Worm (Caenorhabditis elegans) whole organism, L1 larva: Measurements from ENCODE around the gene F36F12.2.
A peak's percentile ranks its signal among the peaks of the same experiment; 100 is the strongest.

Source experiments
- C34B4.2 ChIP-seq: sonication (generic microtip); optimal IDR thresholded peaks from 2 replicates; lab custom pipeline; 2017; ENCODE audit warnings: mild to moderate bottlenecking, missing genetic modification characterization, missing compliant biosample characterization
- alr-1 ChIP-seq: fragments of 200-800 bp; sonication (Bioruptor generic); optimal IDR thresholded peaks from 2 replicates; lab custom pipeline; 2018; ENCODE audit warnings: borderline replicate concordance, mild to moderate bottlenecking, missing genetic modification characterization, missing compliant biosample characterization
- aly-2 ChIP-seq: fragments of 150-350 bp; optimal IDR thresholded peaks from 2 replicates; lab custom pipeline; 2014; ENCODE audit warnings: missing biosample characterization, missing genetic modification characterization
- blmp-1 ChIP-seq: fragments of 150-350 bp; optimal IDR thresholded peaks from 2 replicates; lab custom pipeline; 2014; ENCODE audit warnings: missing biosample characterization, missing genetic modification characterization
- ceh-63 ChIP-seq: fragments of 200-800 bp; sonication (Bioruptor generic); optimal IDR thresholded peaks from 2 replicates; lab custom pipeline; 2018; ENCODE audit warnings: mild to moderate bottlenecking, missing genetic modification characterization, missing compliant biosample characterization
- ceh-8 ChIP-seq: fragments of 200-800 bp; sonication (Bioruptor generic); optimal IDR thresholded peaks from 2 replicates; lab custom pipeline; 2018; ENCODE audit warnings: mild to moderate bottlenecking, missing genetic modification characterization, moderate library complexity, missing compliant biosample characterization
- ceh-82 ChIP-seq, 3 experiments: fragments of 150-350 bp in 1 of 3; sonication (generic microtip) in 2 of 3; optimal IDR thresholded peaks; 2 replicates each; lab custom pipeline; 2014 to 2017; ENCODE audit warnings: missing biosample characterization in 3 of 3, missing genetic modification characterization in 3 of 3
- ceh-90 ChIP-seq: sonication (generic microtip); optimal IDR thresholded peaks from 2 replicates; lab custom pipeline; 2016; ENCODE audit warnings: missing genetic modification characterization, missing compliant biosample characterization
- ces-1 ChIP-seq: fragments of 150-350 bp; optimal IDR thresholded peaks from 2 replicates; lab custom pipeline; 2014; ENCODE audit warnings: missing biosample characterization, missing genetic modification reagents, missing genetic modification characterization
- dsc-1 ChIP-seq: sonication (generic microtip); optimal IDR thresholded peaks from 2 replicates; lab custom pipeline; 2016; ENCODE audit warnings: mild to moderate bottlenecking, missing genetic modification characterization, missing compliant biosample characterization
- efl-1 ChIP-seq, 4 experiments: fragments of 150-350 bp; optimal IDR thresholded peaks in 3 of 4; peaks in 1 of 4; 1 replicate in 1 of 4; 2 replicates in 3 of 4; lab custom pipeline; 2014; ENCODE audit warnings: missing biosample characterization in 2 of 4, missing genetic modification characterization in 2 of 4, missing genetic modification reagents in 2 of 4
- efl-3 ChIP-seq: fragments of 200-800 bp; sonication (Bioruptor generic); optimal IDR thresholded peaks from 2 replicates; lab custom pipeline; 2018; ENCODE audit warnings: mild to moderate bottlenecking, missing genetic modification characterization, missing compliant biosample characterization
- egl-27 ChIP-seq, 2 experiments: fragments of 150-350 bp in 1 of 2; sonication (generic microtip); optimal IDR thresholded peaks; 3 replicates each; lab custom pipeline; 2017 to 2018; ENCODE audit warnings: missing biosample characterization in 2 of 2, missing genetic modification characterization in 2 of 2, missing genetic modification reagents in 2 of 2
- ets-5 ChIP-seq: fragments of 200-800 bp; sonication (Bioruptor generic); IDR thresholded peaks from 2 replicates; pipeline ENCODE4 v1.3.6; 2022; ENCODE audit warnings: missing genetic modification characterization, missing compliant biosample characterization
- fkh-10 ChIP-seq: sonication (generic microtip); optimal IDR thresholded peaks from 2 replicates; lab custom pipeline; 2017; ENCODE audit warnings: missing biosample characterization, missing genetic modification reagents, missing genetic modification characterization
- fkh-4 ChIP-seq: sonication (generic microtip); optimal IDR thresholded peaks from 2 replicates; lab custom pipeline; 2016; ENCODE audit warnings: missing compliant biosample characterization, missing genetic modification characterization, borderline replicate concordance
- hpl-2 ChIP-seq: fragments of 150-350 bp; optimal IDR thresholded peaks from 2 replicates; lab custom pipeline; 2014; ENCODE audit warnings: missing biosample characterization, missing genetic modification reagents, missing genetic modification characterization
- irx-1 ChIP-seq: sonication (generic microtip); optimal IDR thresholded peaks from 2 replicates; lab custom pipeline; 2016; ENCODE audit warnings: missing genetic modification characterization, missing compliant biosample characterization
- jun-1 ChIP-seq: fragments of 150-350 bp; optimal IDR thresholded peaks from 2 replicates; lab custom pipeline; 2014; ENCODE audit warnings: missing biosample characterization, missing genetic modification reagents, missing genetic modification characterization
- lin-15B ChIP-seq: fragments of 150-350 bp; sonication (generic microtip); optimal IDR thresholded peaks from 3 replicates; lab custom pipeline; 2014; ENCODE audit warnings: missing biosample characterization, missing genetic modification characterization
- lin-35 ChIP-seq, 2 experiments: fragments of 150-350 bp; optimal IDR thresholded peaks; 2 replicates each; lab custom pipeline; 2014; ENCODE audit warnings: missing biosample characterization in 2 of 2, missing genetic modification characterization in 2 of 2, missing genetic modification reagents in 2 of 2
- mdl-1 ChIP-seq, 2 experiments: fragments of 150-350 bp; optimal IDR thresholded peaks; 2 replicates each; lab custom pipeline; 2014 to 2017; ENCODE audit warnings: missing biosample characterization in 2 of 2, missing genetic modification characterization in 2 of 2, inconsistent platforms in 1 of 2
- mef-2 ChIP-seq: fragments of 150-350 bp; optimal IDR thresholded peaks from 2 replicates; lab custom pipeline; 2014; ENCODE audit warnings: missing biosample characterization, missing genetic modification characterization
- mep-1 ChIP-seq: fragments of 150-350 bp; optimal IDR thresholded peaks from 2 replicates; lab custom pipeline; 2014; ENCODE audit warnings: missing biosample characterization, missing genetic modification characterization
- nhr-19 ChIP-seq: fragments of 200-800 bp; sonication (Bioruptor generic); conservative IDR thresholded peaks from 2 replicates; pipeline ENCODE4 v1.3.6; 2022; ENCODE audit warnings: missing genetic modification characterization, missing compliant biosample characterization
- nhr-20 ChIP-seq: sonication (generic microtip); optimal IDR thresholded peaks from 2 replicates; lab custom pipeline; 2016; ENCODE audit warnings: mild to moderate bottlenecking, missing genetic modification characterization, missing compliant biosample characterization
- nhr-237 ChIP-seq: fragments of 150-350 bp; optimal IDR thresholded peaks from 2 replicates; lab custom pipeline; 2014; ENCODE audit warnings: missing biosample characterization, missing genetic modification characterization
- nhr-28 ChIP-seq: fragments of 150-350 bp; optimal IDR thresholded peaks from 2 replicates; lab custom pipeline; 2014; ENCODE audit warnings: missing biosample characterization, missing genetic modification characterization
- nhr-85 ChIP-seq: sonication (generic microtip); peaks from one replicate; lab custom pipeline; 2016; ENCODE audit warnings: missing genetic modification characterization, inconsistent platforms, missing compliant biosample characterization
- nhr-90 ChIP-seq: sonication (generic microtip); optimal IDR thresholded peaks from 2 replicates; lab custom pipeline; 2016; ENCODE audit warnings: mild to moderate bottlenecking, missing genetic modification characterization, missing compliant biosample characterization; ENCODE audit not compliant: poor library complexity
- pag-3 ChIP-seq: sonication (generic microtip); optimal IDR thresholded peaks from 2 replicates; lab custom pipeline; 2017; ENCODE audit warnings: missing genetic modification characterization, mild to moderate bottlenecking, missing compliant biosample characterization, antibody characterized with exemption, borderline replicate concordance; ENCODE audit not compliant: insufficient read depth
- pqm-1 ChIP-seq: sonication (generic microtip); optimal IDR thresholded peaks from 3 replicates; lab custom pipeline; 2017; ENCODE audit warnings: missing biosample characterization, missing genetic modification characterization
- rnt-1 ChIP-seq: sonication (generic microtip); optimal IDR thresholded peaks from 2 replicates; lab custom pipeline; 2016; ENCODE audit warnings: mild to moderate bottlenecking, missing genetic modification characterization, moderate library complexity, missing compliant biosample characterization
- snu-23 ChIP-seq: sonication (generic microtip); optimal IDR thresholded peaks from 2 replicates; lab custom pipeline; 2016; ENCODE audit warnings: missing genetic modification characterization, missing compliant biosample characterization
- sptf-1 ChIP-seq: fragments of 150-350 bp; optimal IDR thresholded peaks from 2 replicates; lab custom pipeline; 2014; ENCODE audit warnings: missing biosample characterization, missing genetic modification characterization
- sup-37 ChIP-seq: fragments of 200-800 bp; sonication (Bioruptor generic); optimal IDR thresholded peaks from 2 replicates; lab custom pipeline; 2018; ENCODE audit warnings: mild to moderate bottlenecking, missing genetic modification characterization, missing compliant biosample characterization
- swsn-7 ChIP-seq: sonication (generic microtip); optimal IDR thresholded peaks from 2 replicates; lab custom pipeline; 2016; ENCODE audit warnings: missing genetic modification characterization, missing compliant biosample characterization
- tbx-2 ChIP-seq: sonication (generic microtip); optimal IDR thresholded peaks from 2 replicates; lab custom pipeline; 2016; ENCODE audit warnings: missing genetic modification characterization, missing compliant biosample characterization
- unc-98 ChIP-seq: fragments of 200-800 bp; sonication (Bioruptor generic); IDR thresholded peaks from 2 replicates; pipeline ENCODE4 v1.3.6; 2022; ENCODE audit warnings: missing genetic modification characterization, missing compliant biosample characterization
- vab-15 ChIP-seq: sonication (generic microtip); optimal IDR thresholded peaks from 2 replicates; lab custom pipeline; 2017; ENCODE audit warnings: missing genotype, mild to moderate bottlenecking, missing genetic modification characterization, missing compliant biosample characterization
- xbp-1 ChIP-seq: sonication (generic microtip); optimal IDR thresholded peaks from 2 replicates; lab custom pipeline; 2016; ENCODE audit warnings: missing genetic modification characterization, missing compliant biosample characterization
- zag-1 ChIP-seq: fragments of 150-350 bp; optimal IDR thresholded peaks from 2 replicates; lab custom pipeline; 2014; ENCODE audit warnings: missing biosample characterization, missing genetic modification characterization

Gene F36F12.2

ce11 chrV:2109295-2109694, 14.2 kb upstream of the F36F12.2 start, which contains the start of gene ckb-4 (continued):
- TF ChIP-seq rnt-1 (peak; percentile 5), jun-1 (tag; lab: Kevin White, UChicago) (no peak), nhr-90 (tag; lab: Kevin White, UChicago) (no peak), pag-3 (no peak), sup-37 (GFP tag; lab: Kevin White, UChicago) (no peak), pqm-1 (tag; lab: Kevin White, UChicago) (no peak), blmp-1 (tag; lab: Kevin White, UChicago) (peak; percentile 16), lin-15B (peak; percentile 41), egl-27 (tag; optimal IDR thresholded peaks at IDR 0.05; lab: Kevin White, UChicago) (no peak), dsc-1 (tag; lab: Kevin White, UChicago) (no peak), lin-35 (GFP tag; optimal IDR thresholded peaks at IDR 0.05; lab: Kevin White, UChicago) (peak; percentile 48 to 66), nhr-28 (tag; lab: Kevin White, UChicago) (no peak), nhr-19 (GFP tag; lab: Robert Waterston, UW) (no peak), nhr-237 (tag; lab: Kevin White, UChicago) (no peak), C34B4.2 (no peak), ceh-90 (tag; lab: Kevin White, UChicago) (no peak), alr-1 (tag; lab: Kevin White, UChicago) (no peak), zag-1 (tag; lab: Kevin White, UChicago) (no peak), vab-15 (tag; lab: Kevin White, UChicago) (peak; percentile 11), snu-23 (GFP tag; lab: Kevin White, UChicago) (no peak), mdl-1 (tag; optimal IDR thresholded peaks at IDR 0.05; lab: Kevin White, UChicago) (no peak), sptf-1 (tag; lab: Kevin White, UChicago) (no peak), unc-98 (GFP tag; lab: Robert Waterston, UW) (no peak), swsn-7 (tag; lab: Kevin White, UChicago) (no peak), ces-1 (no peak), irx-1 (tag; lab: Kevin White, UChicago) (no peak), aly-2 (tag; lab: Kevin White, UChicago) (no peak), fkh-10 (GFP tag; lab: Kevin White, UChicago) (no peak), efl-3 (GFP tag; lab: Kevin White, UChicago) (no peak), ceh-82 (tag; optimal IDR thresholded peaks at IDR 0.05; lab: Kevin White, UChicago) (peak in 1 of 3 experiments; percentile 46), ets-5 (GFP tag; lab: Robert Waterston, UW) (no peak), tbx-2 (tag; lab: Kevin White, UChicago) (no peak), mep-1 (no peak), nhr-85 (tag; lab: Kevin White, UChicago) (peak; percentile 47), mef-2 (tag; lab: Kevin White, UChicago) (no peak), xbp-1 (peak; percentile 26)

ce11 chrV:2105976-2106375, 10.9 kb upstream of the F36F12.2 start, which contains the start of gene F22F7.4:
Gene F22F7.4 (minus strand): TSS chrV:2106076.
- TF ChIP-seq ceh-63 (GFP tag; lab: Kevin White, UChicago) (no peak), xbp-1 (no peak)

DNA sequence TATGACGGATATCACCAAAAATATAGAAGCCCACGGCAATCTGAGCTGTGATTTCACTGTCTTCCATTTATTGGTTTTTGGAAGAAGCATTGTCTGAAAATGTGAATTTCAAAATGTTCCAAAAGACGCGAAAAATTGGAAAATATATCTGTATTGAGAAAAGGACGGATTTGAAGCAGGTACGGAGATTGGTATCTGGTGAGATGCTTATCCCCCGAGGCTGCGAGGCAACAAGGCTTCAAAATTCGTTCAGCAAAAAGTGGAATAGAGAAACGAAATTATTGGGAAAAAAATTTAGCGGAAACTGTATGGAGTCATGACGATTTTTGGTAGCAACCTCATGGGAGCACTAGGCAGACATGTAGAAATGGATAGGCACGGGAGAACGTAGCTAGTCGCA, 8.0 kb upstream of the F36F12.2 start, which contains the start of gene F36F12.1:
F36F12.1 (minus strand) TSS at position 101 of the 400 bp plus-strand sequence.
- TF ChIP-seq nhr-20 (tag; lab: Kevin White, UChicago), result no peak
- no peak for TF ChIP-seq efl-1 (optimal IDR thresholded peaks at IDR 0.05; lab: Kevin White, UChicago)
- peak in 1 of 2 experiments; percentile 55 for TF ChIP-seq efl-1 (GFP tag; optimal IDR thresholded peaks at IDR 0.05 in 1 of 2; lab: Kevin White, UChicago)
- TF ChIP-seq hpl-2 (GFP tag; lab: Kevin White, UChicago), result no peak
- TF ChIP-seq fkh-4 (tag; lab: Kevin White, UChicago), result no peak
- TF ChIP-seq alr-1 (tag; lab: Kevin White, UChicago), result no peak
- TF ChIP-seq ceh-8 (GFP tag; lab: Kevin White, UChicago), result no peak
- TF ChIP-seq, all 84 proteins: peak for 1
